Worm (Caenorhabditis elegans) whole organism, early embryonic: ENCODE results near the gene F14B8.6.

Experiments used
- B0310.2 ChIP-seq: sonication (generic microtip); optimal IDR thresholded peaks from 2 replicates; lab custom pipeline; 2016; ENCODE audit warnings: mild to moderate bottlenecking, missing genetic modification characterization, missing compliant biosample characterization
- F13C5.2 ChIP-seq: sonication (generic microtip); optimal IDR thresholded peaks from 2 replicates; lab custom pipeline; 2017; ENCODE audit warnings: mild to moderate bottlenecking, missing genetic modification characterization, inconsistent platforms, missing compliant biosample characterization
- aly-1 ChIP-seq: sonication (generic microtip); optimal IDR thresholded peaks from 2 replicates; lab custom pipeline; 2016; ENCODE audit warnings: missing genetic modification characterization, missing compliant biosample characterization
- ama-1 ChIP-seq: fragments of 150-350 bp; optimal IDR thresholded peaks from 2 replicates; lab custom pipeline; 2014
- ceh-13 ChIP-seq: fragments of 200-800 bp; sonication (Bioruptor generic); optimal IDR thresholded peaks from 2 replicates; lab custom pipeline; 2018; ENCODE audit warnings: mild to moderate bottlenecking, missing genetic modification characterization, missing compliant biosample characterization
- ceh-36 ChIP-seq: sonication (generic microtip); optimal IDR thresholded peaks from 2 replicates; lab custom pipeline; 2016; ENCODE audit warnings: missing genetic modification characterization, inconsistent platforms, missing compliant biosample characterization
- ets-7 ChIP-seq: sonication (generic microtip); optimal IDR thresholded peaks from 2 replicates; lab custom pipeline; 2016; ENCODE audit warnings: missing genotype, missing genetic modification characterization, missing compliant biosample characterization
- flt-1 ChIP-seq: fragments of 200-800 bp; sonication (Bioruptor generic); IDR thresholded peaks from 2 replicates; pipeline ENCODE4 v1.3.6; 2022; ENCODE audit warnings: missing genetic modification characterization, missing compliant biosample characterization
- hmbx-1 ChIP-seq: sonication (generic microtip); optimal IDR thresholded peaks from 2 replicates; lab custom pipeline; 2016; ENCODE audit warnings: mild to moderate bottlenecking, missing genetic modification characterization, missing compliant biosample characterization
- hmg-4 ChIP-seq: fragments of 200-800 bp; sonication (Bioruptor generic); optimal IDR thresholded peaks from 2 replicates; lab custom pipeline; 2018; ENCODE audit warnings: mild to moderate bottlenecking, missing genetic modification characterization, missing compliant biosample characterization
- hnd-1 ChIP-seq: sonication (generic microtip); optimal IDR thresholded peaks from 2 replicates; lab custom pipeline; 2016; ENCODE audit warnings: missing genetic modification characterization, missing compliant biosample characterization
- pes-1 ChIP-seq: fragments of 200-800 bp; sonication (Bioruptor generic); IDR thresholded peaks from 2 replicates; pipeline ENCODE4 v1.3.6; 2022; ENCODE audit warnings: missing genetic modification reagents, missing genetic modification characterization, missing compliant biosample characterization
- scrt-1 ChIP-seq: fragments of 200-800 bp; sonication (Bioruptor generic); IDR thresholded peaks from 2 replicates; pipeline ENCODE4 v1.3.6; 2022; ENCODE audit warnings: missing genetic modification characterization, missing compliant biosample characterization
- sea-1 ChIP-seq: fragments of 200-800 bp; sonication (Bioruptor generic); conservative IDR thresholded peaks from 2 replicates; pipeline ENCODE4 v1.3.6; 2022; ENCODE audit warnings: missing genetic modification characterization, missing compliant biosample characterization
- tbx-11 ChIP-seq: fragments of 200-800 bp; sonication (Bioruptor generic); IDR thresholded peaks from 2 replicates; pipeline ENCODE4 v1.3.6; 2022; ENCODE audit warnings: missing genetic modification characterization, missing compliant biosample characterization
- tbx-37 ChIP-seq: fragments of 200-800 bp; sonication (Bioruptor generic); conservative IDR thresholded peaks from 2 replicates; pipeline ENCODE4 v1.3.6; 2022; ENCODE audit warnings: missing genetic modification reagents, missing genetic modification characterization, missing compliant biosample characterization
- tra-4 ChIP-seq: sonication (generic microtip); optimal IDR thresholded peaks from 2 replicates; lab custom pipeline; 2017; ENCODE audit warnings: missing genetic modification characterization, missing compliant biosample characterization

Gene F14B8.6

ce11 chrX:6932134-6932533, at the start of gene F14B8.6:
Gene F14B8.6, minus strand, starts transcription at chrX:6932425.
- TF ChIP-seq F13C5.2 (tag; lab: Kevin White, UChicago) (no peak), hmg-4 (GFP tag; lab: Kevin White, UChicago) (peak; percentile 22)

ce11 chrX:6971301-6971700, 39.1 kb upstream of the F14B8.6 start:
- TF ChIP-seq hmg-4 (GFP tag; lab: Kevin White, UChicago): no peak
- TF ChIP-seq ets-7 (tag; lab: Kevin White, UChicago): no peak
- TF ChIP-seq F13C5.2 (tag; lab: Kevin White, UChicago): no peak
- no peak for TF ChIP-seq sea-1 (GFP tag; lab: Robert Waterston, UW)
- no peak for TF ChIP-seq aly-1 (tag; lab: Kevin White, UChicago)
- TF ChIP-seq pes-1 (GFP tag; lab: Robert Waterston, UW): no peak
- no peak for TF ChIP-seq hmbx-1 (tag; lab: Kevin White, UChicago)
- no peak for TF ChIP-seq scrt-1 (GFP tag; lab: Robert Waterston, UW)
- TF ChIP-seq tbx-11: no peak
- TF ChIP-seq hnd-1 (tag; lab: Kevin White, UChicago): no peak
- no peak for TF ChIP-seq ceh-36 (tag; lab: Kevin White, UChicago)
- no peak for TF ChIP-seq flt-1 (GFP tag; lab: Robert Waterston, UW)
- TF ChIP-seq tbx-37 (GFP tag; lab: Robert Waterston, UW): no peak
- no peak for TF ChIP-seq ama-1 (lab: Kevin White, UChicago)
- TF ChIP-seq B0310.2 (tag; lab: Kevin White, UChicago): no peak
- TF ChIP-seq ceh-13 (GFP tag; lab: Kevin White, UChicago): no peak
- TF ChIP-seq tra-4 (tag; lab: Kevin White, UChicago): no peak

- TF ChIP-seq hmbx-1 (tag; lab: Kevin White, UChicago): no peak
- TF ChIP-seq tra-4 (tag; lab: Kevin White, UChicago): no peak
- no peak for TF ChIP-seq flt-1 (GFP tag; lab: Robert Waterston, UW)
- no peak for TF ChIP-seq ama-1 (lab: Kevin White, UChicago)
- no peak for TF ChIP-seq ets-7 (tag; lab: Kevin White, UChicago)
- TF ChIP-seq ceh-13 (GFP tag; lab: Kevin White, UChicago): no peak
- no peak for TF ChIP-seq scrt-1 (GFP tag; lab: Robert Waterston, UW)
- no peak for TF ChIP-seq ceh-36 (tag; lab: Kevin White, UChicago)
- no peak for TF ChIP-seq tbx-11
- TF ChIP-seq aly-1 (tag; lab: Kevin White, UChicago): no peak
- no peak for TF ChIP-seq B0310.2 (tag; lab: Kevin White, UChicago)
- TF ChIP-seq F13C5.2 (tag; lab: Kevin White, UChicago): no peak
- no peak for TF ChIP-seq hmg-4 (GFP tag; lab: Kevin White, UChicago)
- no peak for TF ChIP-seq sea-1 (GFP tag; lab: Robert Waterston, UW)
- TF ChIP-seq pes-1 (GFP tag; lab: Robert Waterston, UW): no peak
These were observed 37.9 kb upstream of the F14B8.6 start for ce11 chrX:6970134-6970533.

- TF ChIP-seq scrt-1 (GFP tag; lab: Robert Waterston, UW) (no peak), ets-7 (tag; lab: Kevin White, UChicago) (no peak), tra-4 (tag; lab: Kevin White, UChicago) (no peak), hmbx-1 (tag; lab: Kevin White, UChicago) (no peak), hnd-1 (tag; lab: Kevin White, UChicago) (no peak), F13C5.2 (tag; lab: Kevin White, UChicago) (no peak), sea-1 (GFP tag; lab: Robert Waterston, UW) (no peak), pes-1 (GFP tag; lab: Robert Waterston, UW) (no peak), hmg-4 (GFP tag; lab: Kevin White, UChicago) (no peak), flt-1 (GFP tag; lab: Robert Waterston, UW) (no peak), tbx-37 (GFP tag; lab: Robert Waterston, UW) (no peak), aly-1 (tag; lab: Kevin White, UChicago) (no peak), B0310.2 (tag; lab: Kevin White, UChicago) (no peak)
These were observed 36.3 kb upstream of the F14B8.6 start for ce11 chrX:6968553-6968952.

ce11 chrX:6967057-6967456, 34.8 kb upstream of the F14B8.6 start, which contains the start of gene F01E11.3:
Gene F01E11.3, plus strand, starts transcription at chrX:6967357.
- TF ChIP-seq ceh-13 (GFP tag; lab: Kevin White, UChicago) (no peak), aly-1 (tag; lab: Kevin White, UChicago) (no peak), tra-4 (tag; lab: Kevin White, UChicago) (no peak), hmbx-1 (tag; lab: Kevin White, UChicago) (no peak), pes-1 (GFP tag; lab: Robert Waterston, UW) (no peak), B0310.2 (tag; lab: Kevin White, UChicago) (no peak), hmg-4 (GFP tag; lab: Kevin White, UChicago) (no peak), scrt-1 (GFP tag; lab: Robert Waterston, UW) (no peak), ets-7 (tag; lab: Kevin White, UChicago) (no peak), hnd-1 (tag; lab: Kevin White, UChicago) (no peak), sea-1 (GFP tag; lab: Robert Waterston, UW) (no peak)

- TF ChIP-seq B0310.2 (tag; lab: Kevin White, UChicago): no peak
- no peak for TF ChIP-seq ceh-36 (tag; lab: Kevin White, UChicago)
- no peak for TF ChIP-seq tbx-37 (GFP tag; lab: Robert Waterston, UW)
- no peak for TF ChIP-seq pes-1 (GFP tag; lab: Robert Waterston, UW)
- no peak for TF ChIP-seq sea-1 (GFP tag; lab: Robert Waterston, UW)
- TF ChIP-seq F13C5.2 (tag; lab: Kevin White, UChicago): no peak
- no peak for TF ChIP-seq hmg-4 (GFP tag; lab: Kevin White, UChicago)
- TF ChIP-seq tbx-11: no peak
- TF ChIP-seq hmbx-1 (tag; lab: Kevin White, UChicago): no peak
- TF ChIP-seq ets-7 (tag; lab: Kevin White, UChicago): no peak
- TF ChIP-seq aly-1 (tag; lab: Kevin White, UChicago): no peak
- TF ChIP-seq flt-1 (GFP tag; lab: Robert Waterston, UW): no peak
- no peak for TF ChIP-seq scrt-1 (GFP tag; lab: Robert Waterston, UW)
- TF ChIP-seq tra-4 (tag; lab: Kevin White, UChicago): no peak
- TF ChIP-seq hnd-1 (tag; lab: Kevin White, UChicago): no peak
- no peak for TF ChIP-seq ama-1 (lab: Kevin White, UChicago)
- no peak for TF ChIP-seq ceh-13 (GFP tag; lab: Kevin White, UChicago)
These were observed 31.6 kb upstream of the F14B8.6 start for ce11 chrX:6963842-6964241.
